Worm (Caenorhabditis elegans) whole organism, young adult: ENCODE data around the gene T08B6.1.

Source experiments
- C17E4.6 ChIP-seq: fragments of 200-800 bp; sonication (Bioruptor generic); IDR thresholded peaks from 2 replicates; pipeline ENCODE4 v1.3.6; 2022; ENCODE audit warnings: missing genetic modification reagents, missing genetic modification characterization, missing compliant biosample characterization
- F22D6.2 ChIP-seq: sonication (generic microtip); optimal IDR thresholded peaks from 2 replicates; lab custom pipeline; 2016; ENCODE audit warnings: mild to moderate bottlenecking, missing genetic modification characterization, missing compliant biosample characterization
- F33H1.4 ChIP-seq: fragments of 200-800 bp; sonication (Bioruptor generic); IDR thresholded peaks from 2 replicates; pipeline ENCODE4 v1.3.6; 2022; ENCODE audit warnings: missing genetic modification reagents, missing genetic modification characterization, missing compliant biosample characterization
- F52B5.7 ChIP-seq: sonication (generic microtip); optimal IDR thresholded peaks from 2 replicates; lab custom pipeline; 2016; ENCODE audit warnings: mild to moderate bottlenecking, missing genetic modification characterization, missing compliant biosample characterization
- T26A5.8 ChIP-seq: sonication (generic microtip); optimal IDR thresholded peaks from 2 replicates; lab custom pipeline; 2016; ENCODE audit warnings: missing genetic modification characterization, missing compliant biosample characterization
- Y95B8A.8 ChIP-seq: fragments of 200-800 bp; sonication (Bioruptor generic); IDR thresholded peaks from 2 replicates; pipeline ENCODE4 v1.3.6; 2022; ENCODE audit warnings: missing genetic modification reagents, missing genetic modification characterization, missing compliant biosample characterization
- bed-2 ChIP-seq: fragments of 200-800 bp; sonication (Bioruptor generic); IDR thresholded peaks from 2 replicates; pipeline ENCODE4 v1.3.6; 2022; ENCODE audit warnings: missing genetic modification reagents, missing genetic modification characterization, missing compliant biosample characterization
- ceh-79 ChIP-seq: sonication (generic microtip); optimal IDR thresholded peaks from 2 replicates; lab custom pipeline; 2017; ENCODE audit warnings: mild to moderate bottlenecking, missing genetic modification characterization, missing compliant biosample characterization
- chd-7 ChIP-seq: sonication (generic microtip); optimal IDR thresholded peaks from 2 replicates; lab custom pipeline; 2016; ENCODE audit warnings: mild to moderate bottlenecking, missing genetic modification characterization, moderate library complexity, missing compliant biosample characterization
- die-1 ChIP-seq: sonication (generic microtip); optimal IDR thresholded peaks from 2 replicates; lab custom pipeline; 2016; ENCODE audit warnings: missing genotype, mild to moderate bottlenecking, missing genetic modification characterization, missing compliant biosample characterization
- dox-1 ChIP-seq: fragments of 200-800 bp; sonication (Bioruptor generic); IDR thresholded peaks from 2 replicates; pipeline ENCODE4 v1.3.6; 2022; ENCODE audit warnings: missing genetic modification reagents, missing genetic modification characterization, missing compliant biosample characterization
- dpff-1 ChIP-seq: sonication (generic microtip); optimal IDR thresholded peaks from 2 replicates; lab custom pipeline; 2017; ENCODE audit warnings: mild to moderate bottlenecking, missing genetic modification characterization, missing compliant biosample characterization
- dpl-1 ChIP-seq: fragments of 150-350 bp; optimal IDR thresholded peaks from 2 replicates; lab custom pipeline; 2014; ENCODE audit warnings: missing biosample characterization, missing genetic modification reagents, missing genetic modification characterization
- egl-18 ChIP-seq: fragments of 200-800 bp; sonication (Bioruptor generic); IDR thresholded peaks from 2 replicates; pipeline ENCODE4 v1.3.6; 2022; ENCODE audit warnings: missing genetic modification reagents, missing genetic modification characterization, missing compliant biosample characterization
- egrh-3 ChIP-seq: fragments of 200-800 bp; sonication (Bioruptor generic); IDR thresholded peaks from 2 replicates; pipeline ENCODE4 v1.3.6; 2022; ENCODE audit warnings: missing genetic modification reagents, missing genetic modification characterization, missing compliant biosample characterization
- lin-40 ChIP-seq: sonication (generic microtip); optimal IDR thresholded peaks from 2 replicates; lab custom pipeline; 2016; ENCODE audit warnings: missing genetic modification characterization, mild to moderate bottlenecking, missing compliant biosample characterization, missing genotype, missing genetic modification reagents
- nfyb-1 ChIP-seq: fragments of 200-800 bp; sonication (Bioruptor generic); IDR thresholded peaks from 2 replicates; pipeline ENCODE4 v1.3.6; 2022; ENCODE audit warnings: missing genetic modification reagents, missing genetic modification characterization, missing compliant biosample characterization
- nhr-80 ChIP-seq: sonication (generic microtip); optimal IDR thresholded peaks from 2 replicates; lab custom pipeline; 2016; ENCODE audit warnings: missing genetic modification characterization, missing compliant biosample characterization
- rec-8 ChIP-seq, 2 experiments: sonication (generic microtip); optimal IDR thresholded peaks; 2 replicates each; lab custom pipeline; 2016; ENCODE audit warnings: mild to moderate bottlenecking in 2 of 2, missing genetic modification characterization in 2 of 2, missing genetic modification reagents in 2 of 2, missing genotype in 2 of 2, missing biosample characterization in 1 of 2, missing compliant biosample characterization in 1 of 2, moderate library complexity in 1 of 2
- rpc-1 ChIP-seq, 2 experiments: fragments of 150-350 bp in 1 of 2; sonication (generic microtip) in 1 of 2; optimal IDR thresholded peaks; 2 replicates each; lab custom pipeline; 2014 to 2018; ENCODE audit warnings: missing biosample characterization in 1 of 2, missing genetic modification characterization in 1 of 2, missing genetic modification reagents in 1 of 2, missing genotype in 1 of 2
- snpc-3.4 ChIP-seq: sonication (generic microtip); optimal IDR thresholded peaks from 2 replicates; lab custom pipeline; 2017; ENCODE audit warnings: missing genetic modification characterization, mild to moderate bottlenecking, missing compliant biosample characterization, antibody characterized with exemption, moderate library complexity, missing genotype, missing genetic modification reagents
- sptf-2 ChIP-seq: fragments of 200-800 bp; sonication (Bioruptor generic); optimal IDR thresholded peaks from 2 replicates; lab custom pipeline; 2018; ENCODE audit warnings: mild to moderate bottlenecking, missing genetic modification characterization, missing compliant biosample characterization
- unc-62 ChIP-seq: fragments of 150-350 bp; optimal IDR thresholded peaks from 2 replicates; lab custom pipeline; 2014; ENCODE audit warnings: missing biosample characterization, missing genetic modification reagents, missing genetic modification characterization
- ztf-18 ChIP-seq: sonication (generic microtip); optimal IDR thresholded peaks from 2 replicates; lab custom pipeline; 2016; ENCODE audit warnings: missing genotype, mild to moderate bottlenecking, missing genetic modification characterization, missing compliant biosample characterization
- ztf-22 ChIP-seq: fragments of 200-800 bp; sonication (Bioruptor generic); optimal IDR thresholded peaks from 2 replicates; lab custom pipeline; 2018; ENCODE audit warnings: mild to moderate bottlenecking, missing genetic modification characterization, moderate library complexity, missing compliant biosample characterization
- ztf-3 ChIP-seq: fragments of 200-800 bp; sonication (Bioruptor generic); optimal IDR thresholded peaks from 2 replicates; lab custom pipeline; 2018; ENCODE audit warnings: mild to moderate bottlenecking, missing genetic modification characterization, missing compliant biosample characterization

Gene T08B6.1

DNA sequence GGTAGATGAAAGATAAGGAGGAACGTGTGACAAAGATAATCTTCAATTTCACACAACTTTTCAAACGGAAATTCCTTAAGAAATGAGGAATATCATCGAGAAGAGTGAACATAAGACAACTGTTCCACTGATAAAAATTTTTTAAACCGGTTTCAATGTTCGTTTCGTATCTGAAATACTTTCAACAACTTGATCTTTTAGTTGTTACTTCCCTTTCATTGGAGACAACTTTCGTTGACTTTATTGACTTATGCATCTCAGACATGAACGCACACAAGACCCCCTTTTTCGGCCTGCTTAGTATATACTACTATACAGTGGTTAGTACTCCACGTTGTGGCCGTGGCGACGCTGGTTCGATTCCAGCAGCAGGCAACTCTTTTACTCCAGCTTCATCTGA is 25.7 kb downstream of the T08B6.1 start, which contains the start of the genes Y17G9A.4 and str-173:
Y17G9A.4 (minus strand) TSS at position 101 of the 400 bp plus-strand sequence.
str-173 (plus strand) TSS at position 325 of the 400 bp plus-strand sequence.
- TF ChIP-seq rpc-1 (optimal IDR thresholded peaks at IDR 0.05; lab: Kevin White, UChicago) = no peak
- peak; percentile 20 for TF ChIP-seq rpc-1 (tag; optimal IDR thresholded peaks at IDR 0.05; lab: Kevin White, UChicago)
- TF ChIP-seq F52B5.7 (tag; lab: Kevin White, UChicago) = no peak
- no peak for TF ChIP-seq bed-2 (GFP tag; lab: Robert Waterston, UW)
- no peak for TF ChIP-seq die-1 (tag; lab: Kevin White, UChicago)
- TF ChIP-seq rec-8 (tag; optimal IDR thresholded peaks at IDR 0.05; lab: Kevin White, UChicago) = no peak
- TF ChIP-seq F33H1.4 (GFP tag; lab: Robert Waterston, UW) = no peak
- TF ChIP-seq dpff-1 (tag; lab: Kevin White, UChicago) = no peak

DNA sequence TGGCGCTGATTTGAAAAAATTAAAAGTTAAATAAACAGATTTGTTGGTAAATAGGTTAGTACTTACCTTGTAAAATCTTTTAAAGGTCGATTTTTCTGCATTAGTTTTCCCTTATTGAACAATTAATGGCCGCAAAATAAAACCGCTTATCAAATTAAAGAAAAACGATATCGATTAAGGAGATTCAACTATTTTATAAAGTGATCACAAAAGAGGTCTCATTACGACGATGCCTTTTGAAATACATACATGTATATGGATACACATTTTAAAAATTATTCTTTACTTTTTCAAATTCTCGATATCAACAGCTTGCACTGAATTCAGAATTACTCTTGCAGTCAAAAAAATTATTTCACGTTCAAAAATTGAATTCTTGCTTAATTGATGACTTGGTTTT is 28.6 kb downstream of the T08B6.1 start, which contains the start of gene Y17G9A.3:
Y17G9A.3 (minus strand) TSS at position 101 of the 400 bp plus-strand sequence.
- no peak for TF ChIP-seq C17E4.6 (GFP tag; lab: Robert Waterston, UW)
- TF ChIP-seq Y95B8A.8 (GFP tag; lab: Robert Waterston, UW) = no peak

DNA sequence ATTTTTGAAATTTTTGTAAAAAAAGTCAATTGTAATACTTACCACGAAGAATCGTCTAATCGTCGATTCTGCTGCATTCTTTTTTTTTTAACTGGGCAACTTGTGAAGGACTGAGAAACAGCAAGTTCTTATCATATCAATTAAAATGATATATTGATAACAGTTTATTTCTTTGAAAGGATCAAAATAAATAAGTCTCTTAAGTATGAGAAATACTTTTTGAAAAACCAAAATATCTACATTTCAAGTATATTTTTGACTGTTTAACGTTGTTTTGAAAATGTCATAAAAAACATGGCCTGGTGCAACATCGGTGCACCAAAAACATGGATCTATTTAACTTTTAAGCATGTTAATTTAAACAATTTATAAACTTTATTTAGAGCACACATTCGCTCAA is 31.0 kb downstream of the T08B6.1 start, which contains the start of gene Y17G9A.2:
Y17G9A.2 (minus strand) TSS at position 101 of the 400 bp plus-strand sequence.
- TF ChIP-seq ztf-22 (GFP tag; lab: Kevin White, UChicago) (no peak), egl-18 (no peak), dox-1 (GFP tag; lab: Robert Waterston, UW) (no peak), ceh-79 (tag; lab: Kevin White, UChicago) (no peak), sptf-2 (no peak), F22D6.2 (tag; lab: Kevin White, UChicago) (no peak), egrh-3 (no peak), snpc-3.4 (tag; lab: Kevin White, UChicago) (no peak), ztf-3 (GFP tag; lab: Kevin White, UChicago) (no peak), nfyb-1 (GFP tag; lab: Robert Waterston, UW) (no peak), lin-40 (tag; lab: Kevin White, UChicago) (no peak), T26A5.8 (tag; lab: Kevin White, UChicago) (no peak), chd-7 (tag; lab: Kevin White, UChicago) (no peak)

DNA sequence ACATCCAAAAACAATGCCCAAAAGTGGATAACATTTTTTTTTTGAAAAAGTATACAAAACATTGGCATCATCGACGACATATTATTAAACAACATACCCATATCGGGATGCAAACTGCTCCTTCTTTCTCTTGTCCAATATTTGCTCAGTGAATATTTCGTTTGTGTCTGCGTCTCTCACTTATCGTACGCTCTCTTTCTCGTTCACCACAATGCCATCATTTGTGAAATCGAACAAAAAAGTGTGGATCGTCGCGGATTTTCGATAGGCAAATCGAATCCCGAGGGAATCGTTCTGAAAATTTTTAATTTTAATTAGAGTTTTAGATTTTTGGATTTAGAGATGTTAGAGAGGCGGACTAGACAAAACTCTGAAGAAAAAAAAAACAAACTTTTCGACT is 40.4 kb downstream of the T08B6.1 start, which contains the start of gene tat-2:
tat-2 (minus strand) TSS at position 101 of the 400 bp plus-strand sequence.
- TF ChIP-seq dpl-1 (GFP tag; lab: Kevin White, UChicago) (no peak), ztf-18 (tag; lab: Kevin White, UChicago) (no peak)

DNA sequence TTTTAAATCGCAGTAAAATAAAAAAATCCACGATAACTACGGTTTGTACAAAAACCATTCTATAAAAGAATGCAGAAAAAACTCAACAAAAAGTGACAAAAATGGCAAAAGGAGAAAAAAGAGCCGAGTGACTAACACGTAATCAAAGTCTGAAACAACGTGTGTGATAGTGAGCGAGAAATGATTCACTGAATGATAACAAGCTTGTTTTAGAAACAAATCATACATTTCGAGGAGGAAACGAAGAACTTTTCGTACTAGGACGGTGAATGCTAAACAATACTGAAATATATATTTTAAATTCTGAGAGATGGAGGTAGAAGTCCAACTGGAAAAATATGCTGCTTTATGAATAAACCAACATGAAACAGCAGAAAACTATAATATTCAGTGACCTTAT is 45.1 kb downstream of the T08B6.1 start:
- TF ChIP-seq unc-62 (GFP tag; lab: Kevin White, UChicago) (no peak), nhr-80 (peak; percentile 61)
